Worm (Caenorhabditis elegans): ENCODE data around the gene W02D7.6.

DNA sequence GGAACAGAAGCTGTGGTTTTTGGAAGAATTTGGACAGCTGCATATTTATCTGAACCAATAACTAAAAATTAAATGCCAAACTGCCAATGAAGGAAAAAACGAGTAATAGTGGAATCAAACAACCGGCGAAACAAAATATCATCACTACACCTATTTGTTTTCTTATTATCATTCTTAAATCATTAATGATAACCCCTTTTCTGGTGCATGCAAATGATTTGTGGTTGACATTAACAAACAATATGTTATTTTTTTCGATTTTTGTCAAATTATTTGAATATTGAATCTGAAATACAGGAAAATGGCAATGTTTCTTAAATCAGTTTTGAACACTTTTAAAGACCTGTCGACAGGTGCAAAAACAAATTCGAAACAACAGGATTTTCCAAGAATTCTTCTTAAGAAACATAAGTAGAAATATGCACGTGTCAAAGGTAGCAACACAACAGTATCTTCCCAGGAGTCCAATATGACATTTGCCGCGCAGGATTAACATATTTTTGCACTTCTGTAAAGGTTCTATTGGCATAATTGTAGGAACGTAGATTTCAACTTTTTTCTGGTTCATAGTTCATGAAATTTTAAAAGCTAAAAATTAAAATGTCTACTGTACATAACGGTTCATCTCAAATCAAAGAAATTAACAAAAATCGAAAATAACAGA is 2.0 kb downstream of the W02D7.6 start, which contains the start of gene W02D7.5:
- TF ChIP-seq lsy-2 (tag; optimal IDR thresholded peaks at IDR 0.05) (no peak), nhr-28 (tag; optimal IDR thresholded peaks at IDR 0.05) (no peak), F44E2.7 (GFP tag; IDR thresholded peaks at IDR 0.05) (no peak), madf-5 (GFP tag; IDR thresholded peaks at IDR 0.05) (no peak), aly-2 (tag; optimal IDR thresholded peaks at IDR 0.05) (no peak), nhr-111 (GFP tag; optimal IDR thresholded peaks at IDR 0.05) (no peak), ztf-7 (tag; optimal IDR thresholded peaks at IDR 0.05) (no peak), ctbp-1 (GFP tag; IDR thresholded peaks at IDR 0.05) (no peak), F37D6.2 (tag; optimal IDR thresholded peaks at IDR 0.05) (no peak), pha-4 (GFP tag; IDR thresholded peaks at IDR 0.05) (no peak), pha-4 (tag; optimal IDR thresholded peaks at IDR 0.05) (no peak), skn-1 (tag; optimal IDR thresholded peaks at IDR 0.05) (no peak), ama-1 (optimal IDR thresholded peaks at IDR 0.05) (no peak), F26F4.8 (GFP tag; conservative IDR thresholded peaks at IDR 0.05) (no peak)
